Worm (Caenorhabditis elegans): Measurements from ENCODE around the gene rbc-2.
A peak's percentile ranks its signal among the peaks of the same experiment; 100 is the strongest.

Gene rbc-2

DNA sequence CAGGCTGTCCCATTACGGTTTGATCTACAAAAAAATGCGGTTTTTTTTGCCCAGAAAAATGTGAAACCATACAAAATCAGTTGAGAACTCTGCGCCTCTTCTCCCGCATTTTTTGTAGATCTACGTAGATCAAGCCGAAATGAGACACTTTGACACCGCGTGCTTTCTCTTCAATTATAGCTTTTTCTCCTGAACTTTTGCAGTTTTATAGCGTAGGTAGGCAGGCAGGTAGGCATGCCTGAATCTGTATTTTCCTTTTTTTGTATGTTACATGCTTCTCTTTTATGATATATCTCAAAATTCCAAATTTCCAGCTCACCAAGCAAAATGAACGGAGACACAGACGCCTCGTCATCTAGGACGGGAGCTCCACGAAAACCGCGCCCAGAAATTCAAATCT lies 54.9 kb downstream of the rbc-2 start, which contains the start of gene smg-6:
Gene smg-6 (plus strand): TSS at position 301 of the 400 bp plus-strand sequence.
- no peak for TF ChIP-seq zag-1 (tag; optimal IDR thresholded peaks at IDR 0.05)
- no peak for TF ChIP-seq ces-1 (GFP tag; optimal IDR thresholded peaks at IDR 0.05)
- no peak for TF ChIP-seq egl-27 (tag; optimal IDR thresholded peaks at IDR 0.05)
- no peak for TF ChIP-seq alr-1 (tag; optimal IDR thresholded peaks at IDR 0.05; ENCODE audit: borderline replicate concordance)
- no peak for TF ChIP-seq dpl-1 (GFP tag; optimal IDR thresholded peaks at IDR 0.05)
- TF ChIP-seq ets-5 (GFP tag; IDR thresholded peaks at IDR 0.05), result no peak
- TF ChIP-seq nhr-85 (tag), result no peak

DNA sequence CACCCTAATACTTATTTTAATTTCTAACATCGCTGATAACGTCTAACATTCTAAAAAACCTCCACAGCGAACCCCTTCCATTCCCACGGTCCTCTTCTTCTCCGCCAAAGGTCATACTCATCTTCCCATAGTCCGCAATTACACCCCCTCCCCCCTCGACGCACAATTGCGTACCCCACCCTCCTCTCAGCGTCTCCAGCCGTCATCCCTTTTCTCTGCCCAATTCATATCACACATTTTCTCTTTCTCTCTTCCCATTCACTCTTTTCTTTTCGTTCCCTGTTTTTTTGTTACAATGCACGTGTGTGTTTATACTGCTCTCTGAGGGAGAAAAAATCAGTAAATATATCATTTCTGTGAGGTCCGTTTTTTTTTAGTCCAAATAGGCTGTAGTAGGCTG lies 56.6 kb downstream of the rbc-2 start:
- TF ChIP-seq pqm-1 (tag; optimal IDR thresholded peaks at IDR 0.05) (no peak), ztf-11 (tag; optimal IDR thresholded peaks at IDR 0.05) (no peak), ceh-88 (GFP tag; IDR thresholded peaks at IDR 0.05) (no peak), ceh-90 (tag; optimal IDR thresholded peaks at IDR 0.05) (no peak), unc-130 (tag; optimal IDR thresholded peaks at IDR 0.05) (peak; percentile 6), nhr-47 (tag; optimal IDR thresholded peaks at IDR 0.05) (peak; percentile 15), C34B4.2 (tag; optimal IDR thresholded peaks at IDR 0.05) (no peak), ztf-4 (tag; optimal IDR thresholded peaks at IDR 0.05) (no peak), aly-2 (tag; optimal IDR thresholded peaks at IDR 0.05) (no peak), snu-23 (GFP tag; optimal IDR thresholded peaks at IDR 0.05) (peak; percentile 47), unc-98 (GFP tag; IDR thresholded peaks at IDR 0.05) (no peak), ceh-63 (GFP tag; optimal IDR thresholded peaks at IDR 0.05) (no peak), isw-1 (GFP tag; IDR thresholded peaks at IDR 0.05) (peak; percentile 34; the same call in 1 of the 2 replicates), hlh-4 (tag; optimal IDR thresholded peaks at IDR 0.05) (no peak), hlh-17 (GFP tag; optimal IDR thresholded peaks at IDR 0.05; ENCODE audit: borderline replicate concordance) (no peak), zag-1 (tag; optimal IDR thresholded peaks at IDR 0.05) (no peak), lin-35 (GFP tag; optimal IDR thresholded peaks at IDR 0.05) (peak; percentile 74 to 76), ama-1 (optimal IDR thresholded peaks at IDR 0.05) (no peak), egl-13 (tag; optimal IDR thresholded peaks at IDR 0.05) (no peak), efl-1 (optimal IDR thresholded peaks at IDR 0.05) (peak; percentile 58 to 70), efl-1 (GFP tag; optimal IDR thresholded peaks at IDR 0.05 in 1 of 2) (peak; percentile 65 to 93), tbx-2 (tag; optimal IDR thresholded peaks at IDR 0.05) (no peak), mef-2 (tag; optimal IDR thresholded peaks at IDR 0.05) (no peak), nhr-71 (tag; optimal IDR thresholded peaks at IDR 0.05) (peak; percentile 35), irx-1 (tag; optimal IDR thresholded peaks at IDR 0.05) (no peak), egl-27 (tag; optimal IDR thresholded peaks at IDR 0.05) (no peak), sup-37 (GFP tag; optimal IDR thresholded peaks at IDR 0.05) (no peak), unc-62 (GFP tag; optimal IDR thresholded peaks at IDR 0.05) (no peak), lsy-2 (tag; optimal IDR thresholded peaks at IDR 0.05) (peak; percentile 63 to 75), nhr-28 (tag; optimal IDR thresholded peaks at IDR 0.05) (no peak), snpc-4 (tag; optimal IDR thresholded peaks at IDR 0.05) (no peak), mdl-1 (tag; optimal IDR thresholded peaks at IDR 0.05) (peak in 1 of 2 experiments; percentile 72), fos-1 (tag; optimal IDR thresholded peaks at IDR 0.05) (no peak), unc-86 (tag; optimal IDR thresholded peaks at IDR 0.05) (no peak), C16A3.4 (tag; optimal IDR thresholded peaks at IDR 0.05) (peak; percentile 16), aha-1 (tag; optimal IDR thresholded peaks at IDR 0.05) (no peak), skn-1 (tag; optimal IDR thresholded peaks at IDR 0.05) (peak; percentile 78), ceh-8 (GFP tag; optimal IDR thresholded peaks at IDR 0.05) (no peak), alr-1 (tag; optimal IDR thresholded peaks at IDR 0.05; ENCODE audit: borderline replicate concordance) (no peak), dsc-1 (tag; optimal IDR thresholded peaks at IDR 0.05) (no peak), F16B12.6 (tag; optimal IDR thresholded peaks at IDR 0.05) (peak; percentile 94), nhr-76 (tag; optimal IDR thresholded peaks at IDR 0.05) (no peak), mep-1 (tag; optimal IDR thresholded peaks at IDR 0.05) (peak; percentile 70), blmp-1 (tag; optimal IDR thresholded peaks at IDR 0.05) (peak; percentile 94), ceh-82 (tag; optimal IDR thresholded peaks at IDR 0.05) (peak; percentile 23 to 73 (median 27)), Y116A8C.19 (tag; optimal IDR thresholded peaks at IDR 0.05; ENCODE audit: borderline replicate concordance) (no peak), ets-5 (GFP tag; IDR thresholded peaks at IDR 0.05) (no peak), pax-3 (tag; optimal IDR thresholded peaks at IDR 0.05) (no peak), nhr-12 (tag; optimal IDR thresholded peaks at IDR 0.05) (no peak)
